Worm (Caenorhabditis elegans): ENCODE measurements around the gene T19H12.2.

DNA sequence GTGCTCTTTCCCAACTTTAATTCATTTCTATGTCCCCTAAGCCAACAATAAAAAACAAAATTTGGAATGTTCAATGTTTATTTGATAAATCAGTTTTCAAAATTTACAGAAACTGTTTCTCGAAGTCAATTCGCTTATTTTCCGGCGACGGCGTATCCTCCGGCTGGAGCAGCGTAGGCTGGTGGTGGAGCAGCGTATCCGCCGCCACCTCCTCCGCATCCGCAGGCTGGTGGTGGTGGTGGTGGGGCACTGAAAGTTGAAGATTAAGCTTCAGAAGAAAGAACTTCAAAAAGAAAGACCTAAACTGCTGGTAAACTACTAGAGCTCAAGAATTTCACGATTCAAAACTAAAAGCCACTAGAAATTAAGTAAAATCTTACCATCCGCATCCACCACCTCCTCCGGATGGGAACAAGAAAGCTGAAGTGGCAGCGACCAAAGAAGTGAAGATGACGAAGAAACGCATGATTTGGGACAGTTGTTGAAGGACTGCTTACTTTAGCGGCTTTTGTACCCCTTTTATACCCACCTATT, 27.9 kb downstream of the T19H12.2 start, which contains the start of gene C02E7.7:
- no peak for TF ChIP-seq ama-1 (optimal IDR thresholded peaks at IDR 0.05)
- no peak for TF ChIP-seq tra-4 (tag; optimal IDR thresholded peaks at IDR 0.05)
- no peak for TF ChIP-seq flt-1 (GFP tag; IDR thresholded peaks at IDR 0.05)
- TF ChIP-seq F13C5.2 (tag; optimal IDR thresholded peaks at IDR 0.05), result no peak
- no peak for TF ChIP-seq tbx-11 (GFP tag; IDR thresholded peaks at IDR 0.05)
